Worm (Caenorhabditis elegans): ENCODE data around the gene Y66D12A.8.

Y66D12A.8 gene

ce11 chrIII:11624838-11625292 is 50.8 kb downstream of the Y66D12A.8 start, which contains the start of gene gly-8:
Gene gly-8, plus strand, starts transcription at chrIII:11625242.
- TF ChIP-seq nhr-28 (tag; optimal IDR thresholded peaks at IDR 0.05) (peak; percentile 45), ceh-62 (tag; optimal IDR thresholded peaks at IDR 0.05) (no peak), F26F4.8 (GFP tag; conservative IDR thresholded peaks at IDR 0.05) (no peak), ceh-82 (tag; optimal IDR thresholded peaks at IDR 0.05) (no peak), nhr-6 (tag; optimal IDR thresholded peaks at IDR 0.05) (no peak), zfp-3 (GFP tag; conservative IDR thresholded peaks at IDR 0.05) (no peak), mxl-3 (GFP tag; optimal IDR thresholded peaks at IDR 0.05) (no peak), mes-2 (tag; optimal IDR thresholded peaks at IDR 0.05; ENCODE audit: poor library complexity, severe bottlenecking) (no peak), aha-1 (tag) (no peak), lin-39 (tag; optimal IDR thresholded peaks at IDR 0.05) (no peak), T20F7.1 (GFP tag; optimal IDR thresholded peaks at IDR 0.05) (no peak), arid-1 (GFP tag; conservative IDR thresholded peaks at IDR 0.05) (no peak), nhr-111 (GFP tag; optimal IDR thresholded peaks at IDR 0.05) (no peak), lim-7 (GFP tag; IDR thresholded peaks at IDR 0.05) (no peak), lsy-2 (tag; optimal IDR thresholded peaks at IDR 0.05) (peak in 1 of 2 experiments; percentile 43), madf-5 (GFP tag; IDR thresholded peaks at IDR 0.05) (no peak), cey-2 (tag; optimal IDR thresholded peaks at IDR 0.05; ENCODE audit: borderline replicate concordance, insufficient read depth) (no peak), unc-130 (GFP tag; optimal IDR thresholded peaks at IDR 0.05) (no peak), egl-43 (GFP tag; IDR thresholded peaks at IDR 0.05) (no peak), zag-1 (tag; optimal IDR thresholded peaks at IDR 0.05) (no peak), ZK546.5 (tag; optimal IDR thresholded peaks at IDR 0.05) (no peak), lin-13 (GFP tag; optimal IDR thresholded peaks at IDR 0.05) (no peak), ceh-44 (GFP tag; IDR thresholded peaks at IDR 0.05) (no peak), ztf-7 (tag; optimal IDR thresholded peaks at IDR 0.05) (no peak), daf-19 (GFP tag; conservative IDR thresholded peaks at IDR 0.05) (no peak), dpl-1 (GFP tag; optimal IDR thresholded peaks at IDR 0.05) (peak; percentile 49)

- TF ChIP-seq daf-8 (GFP tag; IDR thresholded peaks at IDR 0.05) = no peak
- 0 out of 2 replicates have a peak, but pooled peaks have one; percentile 22 for TF ChIP-seq lin-29 (GFP tag; IDR thresholded peaks at IDR 0.05)
- TF ChIP-seq mxl-3 (GFP tag; optimal IDR thresholded peaks at IDR 0.05) = peak; percentile 56
- peak; percentile 58; the same call in 1 of the 2 replicates for TF ChIP-seq egl-43 (GFP tag; IDR thresholded peaks at IDR 0.05)
- TF ChIP-seq duxl-1 (tag; optimal IDR thresholded peaks at IDR 0.05; ENCODE audit: poor library complexity) = peak; percentile 24
- TF ChIP-seq ZK546.5 (tag; optimal IDR thresholded peaks at IDR 0.05) = no peak
- TF ChIP-seq nhr-77 (tag; optimal IDR thresholded peaks at IDR 0.05) = no peak
- TF ChIP-seq nhr-102 (tag; optimal IDR thresholded peaks at IDR 0.05) = no peak
- TF ChIP-seq Y48G9A.11 (GFP tag; IDR thresholded peaks at IDR 0.05) = no peak
- no peak for TF ChIP-seq dmd-6 (GFP tag; IDR thresholded peaks at IDR 0.05)
- TF ChIP-seq nhr-41 (GFP tag; IDR thresholded peaks at IDR 0.05) = no peak
- TF ChIP-seq gei-8 (GFP tag; optimal IDR thresholded peaks at IDR 0.05) = no peak
- TF ChIP-seq ama-1 (optimal IDR thresholded peaks at IDR 0.05) = no peak
- TF ChIP-seq mdl-1 (tag; optimal IDR thresholded peaks at IDR 0.05) = no peak
- TF ChIP-seq lir-3 (tag; optimal IDR thresholded peaks at IDR 0.05) = no peak
- TF ChIP-seq F44E2.7 (GFP tag; IDR thresholded peaks at IDR 0.05) = no peak
- no peak for TF ChIP-seq snpc-1.2 (GFP tag; IDR thresholded peaks at IDR 0.05)
- TF ChIP-seq set-16 (GFP tag; IDR thresholded peaks at IDR 0.05) = peak; percentile 68
These were observed 53.6 kb downstream of the Y66D12A.8 start for ce11 chrIII:11627631-11628030.
